Worm (Caenorhabditis elegans) whole organism, midembryonic: Measurements from ENCODE around the gene letm-1.

Source experiments
- T22C8.4 ChIP-seq: fragments of 200-800 bp; sonication (Bioruptor generic); IDR thresholded peaks from 2 replicates; pipeline ENCODE4 v1.3.6; 2022; ENCODE audit warnings: missing genetic modification characterization, missing compliant biosample characterization
- cog-1 ChIP-seq: sonication (generic microtip); optimal IDR thresholded peaks from 2 replicates; lab custom pipeline; 2016; ENCODE audit warnings: missing genetic modification characterization, missing compliant biosample characterization
- flt-1 ChIP-seq: fragments of 200-800 bp; sonication (Bioruptor generic); IDR thresholded peaks from 2 replicates; pipeline ENCODE4 v1.3.6; 2022; ENCODE audit warnings: missing genetic modification characterization, missing compliant biosample characterization
- klf-2 ChIP-seq: fragments of 200-800 bp; sonication (Bioruptor generic); conservative IDR thresholded peaks from 2 replicates; pipeline ENCODE4 v1.3.6; 2022; ENCODE audit warnings: missing genetic modification reagents, missing genetic modification characterization, missing compliant biosample characterization
- med-1 ChIP-seq: sonication (generic microtip); optimal IDR thresholded peaks from 2 replicates; lab custom pipeline; 2017; ENCODE audit warnings: missing genetic modification characterization, mild to moderate bottlenecking, missing compliant biosample characterization, antibody characterized with exemption, missing genetic modification reagents; ENCODE audit not compliant: insufficient read depth
- ref-1 ChIP-seq: fragments of 200-800 bp; sonication (Bioruptor generic); conservative IDR thresholded peaks from 2 replicates; pipeline ENCODE4 v1.3.6; 2022; ENCODE audit warnings: missing genetic modification reagents, missing genetic modification characterization, missing compliant biosample characterization
- tab-1 ChIP-seq: fragments of 200-800 bp; sonication (Bioruptor generic); IDR thresholded peaks from 2 replicates; pipeline ENCODE4 v1.3.6; 2022; ENCODE audit warnings: missing genetic modification characterization, missing compliant biosample characterization
- ztf-23 ChIP-seq: fragments of 200-800 bp; sonication (Bioruptor generic); IDR thresholded peaks from 2 replicates; pipeline ENCODE4 v1.3.6; 2022; ENCODE audit warnings: missing genetic modification reagents, missing genetic modification characterization, missing compliant biosample characterization
- ztf-29 ChIP-seq: fragments of 200-800 bp; sonication (Bioruptor generic); IDR thresholded peaks from 2 replicates; pipeline ENCODE4 v1.3.6; 2022; ENCODE audit warnings: missing genetic modification reagents, missing genetic modification characterization, missing compliant biosample characterization

- no peak for TF ChIP-seq ref-1 (GFP tag; lab: Robert Waterston, UW)
- no peak for TF ChIP-seq ztf-29 (GFP tag; lab: Robert Waterston, UW)
- no peak for TF ChIP-seq T22C8.4 (GFP tag; lab: Robert Waterston, UW)
- TF ChIP-seq flt-1 (GFP tag; lab: Robert Waterston, UW) = no peak
- no peak for TF ChIP-seq cog-1 (tag; lab: Kevin White, UChicago)
- TF ChIP-seq tab-1 (GFP tag; lab: Robert Waterston, UW) = no peak
- no peak for TF ChIP-seq klf-2
- TF ChIP-seq med-1 = no peak
- no peak for TF ChIP-seq ztf-23 (GFP tag; lab: Robert Waterston, UW)
These were observed 6.7 kb upstream of the letm-1 start for ce11 chrV:13654394-13654792.
